Fruit fly (Drosophila melanogaster) whole organism, embryonic: ENCODE results near the gene CG31908.
A peak's percentile ranks its signal among the peaks of the same experiment; 100 is the strongest.

ENCODE experiments used
- Bgb ChIP-seq: fragments of 200-800 bp; sonication (Bioruptor generic); IDR thresholded peaks from 2 replicates; pipeline ENCODE4 v1.3.6; 2022; ENCODE audit warnings: missing biosample characterization, missing genetic modification characterization; ENCODE audit not compliant: partially characterized antibody
- CG11723 ChIP-seq: fragments of 200-800 bp; sonication (Bioruptor generic); optimal IDR thresholded peaks from 2 replicates; lab custom pipeline; 2017; ENCODE audit warnings: missing biosample characterization, mild to moderate bottlenecking, missing genetic modification characterization
- CG12391 ChIP-seq: fragments of 200-800 bp; sonication (Bioruptor generic); optimal IDR thresholded peaks from 3 replicates; lab custom pipeline; 2018; ENCODE audit warnings: missing biosample characterization, mild to moderate bottlenecking, missing genetic modification characterization, moderate library complexity
- CG13287 ChIP-seq: fragments of 200-800 bp; sonication (Bioruptor generic); IDR thresholded peaks from 2 replicates; pipeline ENCODE4 v1.3.6; 2022; ENCODE audit warnings: missing biosample characterization, missing genetic modification characterization; ENCODE audit not compliant: partially characterized antibody
- CG13775 ChIP-seq: fragments of 200-800 bp; sonication (Bioruptor generic); optimal IDR thresholded peaks from 3 replicates; lab custom pipeline; 2017; ENCODE audit warnings: missing biosample characterization, mild to moderate bottlenecking, missing genetic modification characterization
- CG17568 ChIP-seq: fragments of 200-800 bp; sonication (Bioruptor generic); optimal IDR thresholded peaks from 2 replicates; lab custom pipeline; 2018; ENCODE audit warnings: missing biosample characterization, mild to moderate bottlenecking, missing genetic modification characterization, moderate library complexity
- CG2678 ChIP-seq: fragments of 200-800 bp; sonication (Bioruptor generic); optimal IDR thresholded peaks from 3 replicates; lab custom pipeline; 2019; ENCODE audit warnings: missing biosample characterization, mild to moderate bottlenecking, missing genetic modification characterization, moderate library complexity
- CG2712 ChIP-seq: fragments of 200-800 bp; optimal IDR thresholded peaks from 3 replicates; lab custom pipeline; 2019; ENCODE audit warnings: missing biosample characterization, mild to moderate bottlenecking, missing genetic modification characterization, moderate library complexity
- CG32767 ChIP-seq: fragments of 200-800 bp; sonication (Bioruptor generic); IDR thresholded peaks from 2 replicates; pipeline ENCODE4 v1.3.6; 2022; ENCODE audit warnings: missing biosample characterization, missing genetic modification characterization
- CG32772 ChIP-seq: fragments of 200-800 bp; sonication (Bioruptor generic); IDR thresholded peaks from 2 replicates; pipeline ENCODE4 v1.3.6; 2022; ENCODE audit warnings: missing biosample characterization, missing genetic modification characterization
- CG42726 ChIP-seq: fragments of 200-800 bp; sonication (Bioruptor generic); IDR thresholded peaks from 2 replicates; pipeline ENCODE4 v1.3.6; 2022; ENCODE audit warnings: missing biosample characterization, missing genetic modification characterization; ENCODE audit not compliant: partially characterized antibody
- CG5953 ChIP-seq: fragments of 200-800 bp; sonication (Bioruptor generic); IDR thresholded peaks from 2 replicates; pipeline ENCODE4 v1.3.6; 2022; ENCODE audit warnings: missing biosample characterization, missing genetic modification characterization
- CG9876 ChIP-seq: fragments of 200-800 bp; sonication (Bioruptor generic); optimal IDR thresholded peaks from 2 replicates; lab custom pipeline; 2016; ENCODE audit warnings: missing biosample characterization, missing genetic modification characterization
- Deaf1 ChIP-seq: fragments of 200-800 bp; optimal IDR thresholded peaks from 3 replicates; lab custom pipeline; 2019; ENCODE audit warnings: missing biosample characterization, mild to moderate bottlenecking, missing genetic modification characterization, moderate library complexity
- Dref ChIP-seq: fragments of 200-800 bp; sonication (Bioruptor generic); IDR thresholded peaks from 2 replicates; pipeline ENCODE4 v1.3.6; 2022; ENCODE audit warnings: missing biosample characterization, missing genetic modification characterization
- Elba2 ChIP-seq: fragments of 200-800 bp; sonication (Bioruptor generic); optimal IDR thresholded peaks from 3 replicates; lab custom pipeline; 2016; ENCODE audit warnings: missing biosample characterization, missing genetic modification characterization
- Fer3 ChIP-seq: fragments of 200-800 bp; sonication (Bioruptor generic); optimal IDR thresholded peaks from 2 replicates; lab custom pipeline; 2018; ENCODE audit warnings: missing biosample characterization, mild to moderate bottlenecking, missing genetic modification characterization, moderate library complexity
- H15 ChIP-seq: fragments of 200-800 bp; sonication (Bioruptor generic); IDR thresholded peaks from 3 replicates; pipeline ENCODE4 v1.3.6; 2022; ENCODE audit warnings: missing biosample characterization, missing genetic modification characterization
- Lpt ChIP-seq: fragments of >200 bp; optimal IDR thresholded peaks from 2 replicates; lab custom pipeline; 2018; ENCODE audit warnings: missing biosample characterization, missing genetic modification characterization
- Oaz ChIP-seq: fragments of 200-800 bp; sonication (Bioruptor generic); IDR thresholded peaks from 2 replicates; pipeline ENCODE4 v1.3.6; 2022; ENCODE audit warnings: missing biosample characterization, missing genetic modification characterization
- Poxn ChIP-seq: fragments of 200-800 bp; sonication (Bioruptor generic); IDR thresholded peaks from 2 replicates; pipeline ENCODE4 v1.3.6; 2022; ENCODE audit warnings: missing biosample characterization, missing genetic modification characterization
- Xbp1 ChIP-seq: fragments of 200-800 bp; sonication (Bioruptor generic); optimal IDR thresholded peaks from 3 replicates; lab custom pipeline; 2016; ENCODE audit warnings: missing biosample characterization, mild to moderate bottlenecking, missing genetic modification characterization
- ase ChIP-seq: fragments of 200-800 bp; sonication (Bioruptor generic); IDR thresholded peaks from 3 replicates; pipeline ENCODE4 v1.3.6; 2022; ENCODE audit warnings: missing biosample characterization, missing genetic modification characterization
- bbx ChIP-seq: fragments of 200-800 bp; sonication (Bioruptor generic); IDR thresholded peaks from 2 replicates; pipeline ENCODE4 v1.3.6; 2022; ENCODE audit warnings: missing biosample characterization, missing genetic modification characterization; ENCODE audit not compliant: partially characterized antibody
- cg ChIP-seq: fragments of 200-800 bp; sonication (Bioruptor generic); optimal IDR thresholded peaks from 3 replicates; lab custom pipeline; 2019; ENCODE audit warnings: missing biosample characterization, mild to moderate bottlenecking, missing genetic modification characterization, moderate library complexity
- chinmo ChIP-seq: fragments of 200-800 bp; sonication (Bioruptor generic); IDR thresholded peaks from 4 replicates; pipeline ENCODE4 v1.3.6; 2022; ENCODE audit warnings: missing biosample characterization, missing genetic modification characterization; ENCODE audit not compliant: partially characterized antibody
- chm ChIP-seq: fragments of 200-800 bp; sonication (Bioruptor generic); IDR thresholded peaks from 2 replicates; pipeline ENCODE4 v1.3.6; 2022; ENCODE audit warnings: missing biosample characterization, missing genetic modification characterization
- dimm ChIP-seq: fragments of 200-800 bp; sonication (Bioruptor generic); IDR thresholded peaks from 2 replicates; pipeline ENCODE4 v1.3.6; 2022; ENCODE audit warnings: missing biosample characterization, missing genetic modification characterization
- hbn ChIP-seq: fragments of 200-800 bp; sonication (Bioruptor generic); IDR thresholded peaks from 2 replicates; pipeline ENCODE4 v1.3.6; 2022; ENCODE audit warnings: missing biosample characterization, missing genetic modification characterization; ENCODE audit not compliant: partially characterized antibody
- kni ChIP-seq: fragments of 200-800 bp; sonication (Bioruptor generic); optimal IDR thresholded peaks from 3 replicates; lab custom pipeline; 2017; ENCODE audit warnings: mild to moderate bottlenecking, missing biosample characterization, missing genetic modification reagents, missing genetic modification characterization
- nerfin-2 ChIP-seq: fragments of 200-800 bp; sonication (Bioruptor generic); IDR thresholded peaks from 2 replicates; pipeline ENCODE4 v1.3.6; 2022; ENCODE audit warnings: missing biosample characterization, missing genetic modification characterization; ENCODE audit not compliant: partially characterized antibody
- oc ChIP-seq: fragments of 200-800 bp; sonication (Bioruptor generic); optimal IDR thresholded peaks from 2 replicates; lab custom pipeline; 2018; ENCODE audit warnings: missing biosample characterization, mild to moderate bottlenecking, missing genetic modification characterization, moderate library complexity
- onecut ChIP-seq: fragments of 200-800 bp; sonication (Bioruptor generic); IDR thresholded peaks from 2 replicates; pipeline ENCODE4 v1.3.6; 2022; ENCODE audit warnings: missing biosample characterization, missing genetic modification characterization
- phol ChIP-seq: fragments of 200-800 bp; sonication (Bioruptor generic); optimal IDR thresholded peaks from 3 replicates; lab custom pipeline; 2018; ENCODE audit warnings: missing biosample characterization, mild to moderate bottlenecking, missing genetic modification characterization, moderate library complexity
- prd ChIP-seq, 3 experiments: fragments of >200 bp in 2 of 3; fragments of 200-800 bp in 1 of 3; sonication (Bioruptor generic) in 1 of 3; optimal IDR thresholded peaks in 2 of 3; IDR thresholded peaks in 1 of 3; 2 replicates in 2 of 3; 3 replicates in 1 of 3; pipeline versions ENCODE4 v1.3.6 to Lab custom; 2017 to 2022; ENCODE audit warnings: missing biosample characterization in 1 of 3, missing genetic modification characterization in 1 of 3
- pros ChIP-seq: fragments of 200-800 bp; sonication (Bioruptor generic); optimal IDR thresholded peaks from 3 replicates; lab custom pipeline; 2019; ENCODE audit warnings: missing biosample characterization, mild to moderate bottlenecking, missing genetic modification characterization, moderate library complexity
- psq ChIP-seq: fragments of 200-800 bp; sonication (Bioruptor generic); optimal IDR thresholded peaks from 2 replicates; lab custom pipeline; 2017; ENCODE audit warnings: missing biosample characterization, missing genetic modification characterization
- sc ChIP-seq, 3 experiments: fragments of >200 bp in 2 of 3; fragments of 200-800 bp in 1 of 3; sonication (Bioruptor generic) in 1 of 3; optimal IDR thresholded peaks; 2 replicates in 2 of 3; 3 replicates in 1 of 3; lab custom pipeline; 2017; ENCODE audit warnings: mild to moderate bottlenecking in 1 of 3, missing biosample characterization in 1 of 3, missing genetic modification characterization in 1 of 3, missing genetic modification reagents in 1 of 3
- sens ChIP-seq: fragments of 200-800 bp; sonication (Bioruptor generic); peaks from one replicate; lab custom pipeline; 2016; ENCODE audit warnings: missing biosample characterization, missing genetic modification characterization
- sim ChIP-seq: fragments of 200-800 bp; sonication (Bioruptor generic); IDR thresholded peaks from 2 replicates; pipeline ENCODE4 v1.3.6; 2022; ENCODE audit warnings: missing biosample characterization, missing genetic modification characterization
- sisA ChIP-seq: fragments of 200-800 bp; sonication (Bioruptor generic); IDR thresholded peaks from 2 replicates; pipeline ENCODE4 v1.3.6; 2022; ENCODE audit warnings: missing biosample characterization, missing genetic modification characterization
- sqz ChIP-seq: fragments of 200-800 bp; sonication (Bioruptor generic); optimal IDR thresholded peaks from 3 replicates; lab custom pipeline; 2018; ENCODE audit warnings: missing biosample characterization, mild to moderate bottlenecking, missing genetic modification characterization
- tup ChIP-seq: fragments of 200-800 bp; sonication (Bioruptor generic); optimal IDR thresholded peaks from 2 replicates; lab custom pipeline; 2016; ENCODE audit warnings: missing biosample characterization, mild to moderate bottlenecking, missing genetic modification characterization, moderate library complexity
- vvl ChIP-seq: fragments of 200-800 bp; sonication (Bioruptor generic); IDR thresholded peaks from 2 replicates; pipeline ENCODE4 v1.3.6; 2022; ENCODE audit warnings: missing biosample characterization, missing genetic modification characterization
- z ChIP-seq: fragments of 200-800 bp; sonication (Bioruptor generic); IDR thresholded peaks from 3 replicates; pipeline ENCODE4 v1.3.6; 2022; ENCODE audit warnings: missing biosample characterization, missing genetic modification characterization
- zen2 ChIP-seq: fragments of 200-800 bp; sonication (Bioruptor generic); IDR thresholded peaks from 3 replicates; pipeline ENCODE4 v1.3.6; 2022; ENCODE audit warnings: missing biosample characterization, missing genetic modification characterization; ENCODE audit not compliant: partially characterized antibody
- zf30C ChIP-seq: fragments of 200-800 bp; sonication (Bioruptor generic); optimal IDR thresholded peaks from 3 replicates; lab custom pipeline; 2018; ENCODE audit warnings: missing biosample characterization, mild to moderate bottlenecking, missing genetic modification characterization

Gene CG31908

DNA sequence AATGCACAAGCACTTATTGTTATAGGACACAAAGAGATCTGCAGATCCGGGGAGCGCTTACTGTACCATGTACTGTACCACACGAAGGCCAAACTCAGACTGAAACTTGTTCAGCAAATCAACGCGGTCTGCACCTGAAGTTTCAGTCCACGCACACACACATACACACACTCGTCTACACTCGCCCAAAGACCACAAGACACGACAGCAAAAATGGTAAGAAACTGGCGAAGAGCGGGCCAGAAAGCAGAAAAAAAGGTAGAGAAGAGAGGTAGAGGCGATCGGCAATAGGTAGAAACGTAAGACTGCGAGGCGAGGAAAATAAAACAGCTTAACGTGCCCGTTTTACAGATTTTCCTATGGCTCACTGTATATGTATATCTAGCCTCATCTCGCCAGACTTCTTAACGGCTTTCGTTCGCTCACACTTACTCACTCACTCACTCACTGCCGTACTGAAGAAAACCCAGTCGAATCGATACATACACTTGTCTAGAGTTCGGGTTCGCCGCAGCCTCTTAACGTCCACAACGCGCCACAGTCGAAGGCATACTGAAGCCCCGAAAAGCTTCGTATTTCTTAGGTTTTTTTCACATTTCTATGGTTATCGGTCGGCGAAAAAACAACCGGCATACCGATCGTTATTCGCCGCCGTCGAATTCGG lies 17.2 kb downstream of the CG31908 start, which contains the start of gene uif (continued):
- TF ChIP-seq onecut (GFP tag; lab: Robert Waterston, UW) = peak; percentile 45; the same call in 1 of the 2 replicates
- TF ChIP-seq CG5953 (GFP tag; lab: Robert Waterston, UW) = no peak
- peak; percentile 79 for TF ChIP-seq sqz (GFP tag; lab: Kevin White, UChicago)
- no peak for TF ChIP-seq CG12391 (tag; lab: Kevin White, UChicago)
- TF ChIP-seq CG13287 = peak; percentile 17; the same call in 1 of the 2 replicates
- no peak for TF ChIP-seq Lpt (GFP tag; lab: Kevin White, UChicago)
- TF ChIP-seq oc (tag; lab: Kevin White, UChicago) = peak; percentile 76
- peak; percentile 94 for TF ChIP-seq Deaf1 (tag; lab: Kevin White, UChicago)
- TF ChIP-seq sisA (GFP tag; lab: Robert Waterston, UW) = no peak
- no peak for TF ChIP-seq CG2678
- no peak for TF ChIP-seq Poxn (GFP tag; lab: Robert Waterston, UW)
- no peak for TF ChIP-seq CG17568 (GFP tag; lab: Kevin White, UChicago)
- peak; percentile 4 for TF ChIP-seq sens
- TF ChIP-seq vvl (GFP tag; lab: Robert Waterston, UW) = 0 out of 2 replicates have a peak, but pooled peaks have one; percentile 37
- no peak for TF ChIP-seq CG9876
- no peak for TF ChIP-seq ase (GFP tag; lab: Robert Waterston, UW)
- TF ChIP-seq hbn = 0 out of 2 replicates have a peak, but pooled peaks have one; percentile 21
- TF ChIP-seq zf30C (GFP tag; lab: Kevin White, UChicago) = peak; percentile 26
- TF ChIP-seq Xbp1 (GFP tag; lab: Kevin White, UChicago) = no peak
- TF ChIP-seq nerfin-2 (GFP tag; lab: Robert Waterston, UW) = 0 out of 2 replicates have a peak, but pooled peaks have one; percentile 24
- TF ChIP-seq CG11723 (GFP tag; lab: Kevin White, UChicago) = no peak
- TF ChIP-seq Fer3 (tag; lab: Kevin White, UChicago) = no peak
- peak; percentile 28 for TF ChIP-seq psq (GFP tag; lab: Kevin White, UChicago)
- TF ChIP-seq CG32772 (GFP tag; lab: Robert Waterston, UW) = peak; percentile 32; the same call in 1 of the 2 replicates
- peak; percentile 95 for TF ChIP-seq pros (GFP tag; lab: Kevin White, UChicago)
- TF ChIP-seq z (GFP tag; lab: Robert Waterston, UW) = 0 out of 3 replicates have a peak, but pooled peaks have one; percentile 16
- no peak for TF ChIP-seq phol (tag; lab: Kevin White, UChicago)
- no peak for TF ChIP-seq Oaz (GFP tag; lab: Robert Waterston, UW)
- peak; percentile 26; the same call in 1 of the 2 replicates for TF ChIP-seq Bgb (GFP tag; lab: Robert Waterston, UW)
- no peak for TF ChIP-seq CG13775 (GFP tag; lab: Kevin White, UChicago)
- TF ChIP-seq CG42726 = no peak
- TF ChIP-seq chinmo (GFP tag; lab: Robert Waterston, UW) = peak; percentile 55; the same call in 1 of the 4 replicates
- TF ChIP-seq CG2712 (tag; lab: Kevin White, UChicago) = no peak
- TF ChIP-seq sc (optimal IDR thresholded peaks at IDR 0.05; lab: Kevin White, UChicago) = no peak
- TF ChIP-seq sc (GFP tag; optimal IDR thresholded peaks at IDR 0.05; lab: Kevin White, UChicago) = no peak
- TF ChIP-seq H15 (GFP tag; lab: Robert Waterston, UW) = no peak
- TF ChIP-seq bbx = 0 out of 2 replicates have a peak, but pooled peaks have one; percentile 26
- peak; percentile 95 for TF ChIP-seq kni (GFP tag; lab: Kevin White, UChicago)
- no peak for TF ChIP-seq prd (optimal IDR thresholded peaks at IDR 0.05; lab: Kevin White, UChicago)
- TF ChIP-seq prd (GFP tag; IDR thresholded peaks at IDR 0.05; lab: Robert Waterston, UW) = 0 out of 3 replicates have a peak, but pooled peaks have one; percentile 9
- TF ChIP-seq sim (GFP tag; lab: Robert Waterston, UW) = no peak
- TF ChIP-seq dimm (GFP tag; lab: Robert Waterston, UW) = no peak
- TF ChIP-seq zen2 (GFP tag; lab: Robert Waterston, UW) = 0 out of 3 replicates have a peak, but pooled peaks have one; percentile 12
- TF ChIP-seq Elba2 (GFP tag; lab: Kevin White, UChicago) = peak; percentile 49
- TF ChIP-seq Dref = no peak
- TF ChIP-seq CG32767 (GFP tag; lab: Robert Waterston, UW) = peak; percentile 38; the same call in 1 of the 2 replicates
- TF ChIP-seq tup = no peak
- peak; percentile 73 for TF ChIP-seq cg (GFP tag; lab: Kevin White, UChicago)
- TF ChIP-seq chm (GFP tag; lab: Robert Waterston, UW) = peak; percentile 48; the same call in 1 of the 2 replicates
